Fruit fly (Drosophila melanogaster) whole organism, embryonic: Measurements from ENCODE around the gene CG15696.

ENCODE experiments used
- B-H1 ChIP-seq: fragments of 200-800 bp; sonication (Bioruptor generic); IDR thresholded peaks from 3 replicates; pipeline ENCODE4 v1.3.6; 2022; ENCODE audit warnings: missing biosample characterization, missing genetic modification characterization
- BEAF-32 ChIP-seq: fragments of 200-800 bp; sonication (Bioruptor generic); optimal IDR thresholded peaks from 3 replicates; lab custom pipeline; 2017; ENCODE audit warnings: missing biosample characterization, missing genetic modification characterization, mild to moderate bottlenecking, moderate library complexity, missing genetic modification reagents
- Blimp-1 ChIP-seq: fragments of 200-800 bp; sonication (Bioruptor generic); optimal IDR thresholded peaks from 3 replicates; lab custom pipeline; 2018; ENCODE audit warnings: missing biosample characterization, missing genetic modification characterization, mild to moderate bottlenecking, moderate library complexity, missing genetic modification reagents
- CG10147 ChIP-seq: fragments of 200-800 bp; sonication (Bioruptor generic); optimal IDR thresholded peaks from 2 replicates; lab custom pipeline; 2019; ENCODE audit warnings: missing biosample characterization, mild to moderate bottlenecking, missing genetic modification characterization, moderate library complexity
- CG10366 ChIP-seq: fragments of 200-800 bp; sonication (Bioruptor generic); IDR thresholded peaks from 2 replicates; pipeline ENCODE4 v1.3.6; 2022; ENCODE audit warnings: missing biosample characterization, missing genetic modification characterization
- CG10565 ChIP-seq: fragments of 200-800 bp; sonication (Bioruptor generic); optimal IDR thresholded peaks from 3 replicates; lab custom pipeline; 2016; ENCODE audit warnings: missing biosample characterization, mild to moderate bottlenecking, missing genetic modification characterization
- CG10654 ChIP-seq: fragments of 200-800 bp; sonication (Bioruptor generic); optimal IDR thresholded peaks from 2 replicates; lab custom pipeline; 2016; ENCODE audit warnings: missing biosample characterization, missing genetic modification characterization
- CG11093 ChIP-seq: fragments of 200-800 bp; sonication (Bioruptor generic); IDR thresholded peaks from 3 replicates; pipeline ENCODE4 v1.3.6; 2022; ENCODE audit warnings: missing biosample characterization, missing genetic modification characterization
- CG11504 ChIP-seq: fragments of 200-800 bp; sonication (Bioruptor generic); optimal IDR thresholded peaks from 3 replicates; lab custom pipeline; 2019; ENCODE audit warnings: missing biosample characterization, mild to moderate bottlenecking, missing genetic modification characterization, moderate library complexity
- CG12744 ChIP-seq: fragments of 200-800 bp; sonication (Bioruptor generic); optimal IDR thresholded peaks from 2 replicates; lab custom pipeline; 2016; ENCODE audit warnings: missing biosample characterization, missing genetic modification characterization
- CG13424 ChIP-seq: fragments of 200-800 bp; sonication (Bioruptor generic); optimal IDR thresholded peaks from 2 replicates; lab custom pipeline; 2019; ENCODE audit warnings: missing biosample characterization, mild to moderate bottlenecking, missing genetic modification characterization, moderate library complexity
- CG1602 ChIP-seq: fragments of 200-800 bp; sonication (Bioruptor generic); optimal IDR thresholded peaks from 3 replicates; lab custom pipeline; 2016; ENCODE audit warnings: missing biosample characterization, missing genetic modification characterization
- CG1647 ChIP-seq: fragments of 200-800 bp; sonication (Bioruptor generic); optimal IDR thresholded peaks from 3 replicates; lab custom pipeline; 2016; ENCODE audit warnings: missing biosample characterization, missing genetic modification characterization
- CG17912 ChIP-seq: fragments of 200-800 bp; sonication (Bioruptor generic); optimal IDR thresholded peaks from 2 replicates; lab custom pipeline; 2018; ENCODE audit warnings: missing biosample characterization, mild to moderate bottlenecking, missing genetic modification characterization
- CG2120 ChIP-seq: fragments of 200-800 bp; sonication (Bioruptor generic); optimal IDR thresholded peaks from 3 replicates; lab custom pipeline; 2016; ENCODE audit warnings: missing biosample characterization, missing genetic modification characterization
- CG2875 ChIP-seq: fragments of 200-800 bp; sonication (Bioruptor generic); optimal IDR thresholded peaks from 2 replicates; lab custom pipeline; 2017; ENCODE audit warnings: missing biosample characterization, mild to moderate bottlenecking, missing genetic modification characterization, missing genetic modification reagents
- CG3281 ChIP-seq: fragments of 200-800 bp; sonication (Bioruptor generic); optimal IDR thresholded peaks from 3 replicates; lab custom pipeline; 2017; ENCODE audit warnings: missing biosample characterization, mild to moderate bottlenecking, missing genetic modification characterization
- CG3407 ChIP-seq: fragments of 200-800 bp; sonication (Bioruptor generic); optimal IDR thresholded peaks from 2 replicates; lab custom pipeline; 2018; ENCODE audit warnings: missing biosample characterization, mild to moderate bottlenecking, missing genetic modification characterization
- CG4730 ChIP-seq: fragments of 200-800 bp; sonication (Bioruptor generic); IDR thresholded peaks from 2 replicates; pipeline ENCODE4 v1.3.6; 2022; ENCODE audit warnings: missing biosample characterization, missing genetic modification characterization
- CG6689 ChIP-seq: fragments of 200-800 bp; sonication (Bioruptor generic); IDR thresholded peaks from 2 replicates; pipeline ENCODE4 v1.3.6; 2022; ENCODE audit warnings: missing biosample characterization, missing genetic modification characterization
- CG7357 ChIP-seq: fragments of 200-800 bp; sonication (Bioruptor generic); IDR thresholded peaks from 3 replicates; pipeline ENCODE4 v1.3.6; 2022; ENCODE audit warnings: missing biosample characterization, missing genetic modification characterization
- CG7987 ChIP-seq: fragments of 200-800 bp; sonication (Bioruptor generic); optimal IDR thresholded peaks from 2 replicates; lab custom pipeline; 2018; ENCODE audit warnings: missing biosample characterization, mild to moderate bottlenecking, missing genetic modification characterization, moderate library complexity
- CG9215 ChIP-seq: fragments of 200-800 bp; sonication (Bioruptor generic); IDR thresholded peaks from 2 replicates; pipeline ENCODE4 v1.3.6; 2022; ENCODE audit warnings: missing biosample characterization, missing genetic modification characterization
- Dad ChIP-seq: fragments of 200-800 bp; sonication (Bioruptor generic); optimal IDR thresholded peaks from 3 replicates; lab custom pipeline; 2016; ENCODE audit warnings: missing biosample characterization, missing genetic modification characterization
- Dip2 ChIP-seq: fragments of 200-800 bp; sonication (Bioruptor generic); IDR thresholded peaks from 2 replicates; pipeline ENCODE4 v1.3.6; 2022; ENCODE audit warnings: missing biosample characterization, missing genetic modification characterization
- Dll ChIP-seq: fragments of 200-800 bp; sonication (Bioruptor generic); IDR thresholded peaks from 4 replicates; pipeline ENCODE4 v1.3.6; 2022; ENCODE audit warnings: missing biosample characterization, missing genetic modification characterization; ENCODE audit not compliant: partially characterized antibody
- Drgx ChIP-seq: fragments of 200-800 bp; sonication (Bioruptor generic); IDR thresholded peaks from 2 replicates; pipeline ENCODE4 v1.3.6; 2022; ENCODE audit warnings: missing biosample characterization, missing genetic modification characterization
- Hey ChIP-seq: fragments of 200-800 bp; sonication (Bioruptor generic); optimal IDR thresholded peaks from 3 replicates; lab custom pipeline; 2018; ENCODE audit warnings: missing biosample characterization, mild to moderate bottlenecking, missing genetic modification characterization
- Ptx1 ChIP-seq: fragments of 200-800 bp; sonication (Bioruptor generic); IDR thresholded peaks from 2 replicates; pipeline ENCODE4 v1.3.6; 2022; ENCODE audit warnings: missing biosample characterization, missing genetic modification characterization
- Side ChIP-seq: fragments of 200-800 bp; sonication (Bioruptor generic); optimal IDR thresholded peaks from 2 replicates; lab custom pipeline; 2016; ENCODE audit warnings: missing biosample characterization, missing genetic modification characterization
- Sin3A ChIP-seq: fragments of >200 bp; optimal IDR thresholded peaks from 2 replicates; lab custom pipeline; 2018
- Spps ChIP-seq: fragments of 200-800 bp; sonication (Bioruptor generic); optimal IDR thresholded peaks from 2 replicates; lab custom pipeline; 2018; ENCODE audit warnings: missing biosample characterization, mild to moderate bottlenecking, missing genetic modification characterization
- Xbp1 ChIP-seq: fragments of 200-800 bp; sonication (Bioruptor generic); optimal IDR thresholded peaks from 3 replicates; lab custom pipeline; 2016; ENCODE audit warnings: missing biosample characterization, mild to moderate bottlenecking, missing genetic modification characterization
- cas ChIP-seq: fragments of 200-800 bp; sonication (Bioruptor generic); IDR thresholded peaks from 2 replicates; pipeline ENCODE4 v1.3.6; 2022; ENCODE audit warnings: missing biosample characterization, missing genetic modification characterization
- caup ChIP-seq: fragments of 200-800 bp; sonication (Bioruptor generic); optimal IDR thresholded peaks from 3 replicates; lab custom pipeline; 2017; ENCODE audit warnings: missing biosample characterization, mild to moderate bottlenecking, missing genetic modification characterization, moderate library complexity; ENCODE audit not compliant: severe bottlenecking
- crol ChIP-seq: fragments of 200-800 bp; sonication (Bioruptor generic); IDR thresholded peaks from 2 replicates; pipeline ENCODE4 v1.3.6; 2022; ENCODE audit warnings: missing biosample characterization, missing genetic modification characterization
- emc ChIP-seq: fragments of 200-800 bp; sonication (Bioruptor generic); optimal IDR thresholded peaks from 2 replicates; lab custom pipeline; 2016; ENCODE audit warnings: missing biosample characterization, missing genetic modification characterization
- ftz-f1 ChIP-seq: fragments of 200-800 bp; sonication (Bioruptor generic); optimal IDR thresholded peaks from 2 replicates; lab custom pipeline; 2016; ENCODE audit warnings: missing biosample characterization, missing genetic modification characterization
- gro ChIP-seq: fragments of 200-800 bp; sonication (Bioruptor generic); optimal IDR thresholded peaks from 2 replicates; lab custom pipeline; 2016; ENCODE audit warnings: missing biosample characterization, missing genetic modification characterization
- ken ChIP-seq: fragments of 200-800 bp; sonication (Bioruptor generic); IDR thresholded peaks from 3 replicates; pipeline ENCODE4 v1.3.6; 2022; ENCODE audit warnings: missing biosample characterization, missing genetic modification characterization
- kni ChIP-seq: fragments of 200-800 bp; sonication (Bioruptor generic); optimal IDR thresholded peaks from 3 replicates; lab custom pipeline; 2017; ENCODE audit warnings: mild to moderate bottlenecking, missing biosample characterization, missing genetic modification reagents, missing genetic modification characterization
- onecut ChIP-seq: fragments of 200-800 bp; sonication (Bioruptor generic); IDR thresholded peaks from 2 replicates; pipeline ENCODE4 v1.3.6; 2022; ENCODE audit warnings: missing biosample characterization, missing genetic modification characterization
- p53 ChIP-seq: fragments of 200-800 bp; sonication (Bioruptor generic); optimal IDR thresholded peaks from 2 replicates; lab custom pipeline; 2016; ENCODE audit warnings: missing biosample characterization, missing genetic modification characterization
- prd ChIP-seq, 3 experiments: fragments of >200 bp in 2 of 3; fragments of 200-800 bp in 1 of 3; sonication (Bioruptor generic) in 1 of 3; optimal IDR thresholded peaks in 2 of 3; IDR thresholded peaks in 1 of 3; 2 replicates in 2 of 3; 3 replicates in 1 of 3; pipeline versions ENCODE4 v1.3.6 to Lab custom; 2017 to 2022; ENCODE audit warnings: missing biosample characterization in 1 of 3, missing genetic modification characterization in 1 of 3
- pum ChIP-seq: fragments of 200-800 bp; sonication (Bioruptor generic); optimal IDR thresholded peaks from 2 replicates; lab custom pipeline; 2016; ENCODE audit warnings: missing biosample characterization, missing genetic modification characterization
- sens-2 ChIP-seq: fragments of 200-800 bp; sonication (Bioruptor generic); IDR thresholded peaks from 2 replicates; pipeline ENCODE4 v1.3.6; 2022; ENCODE audit warnings: missing biosample characterization, missing genetic modification characterization
- shn ChIP-seq: fragments of 200-800 bp; sonication (Bioruptor generic); optimal IDR thresholded peaks from 3 replicates; lab custom pipeline; 2016; ENCODE audit warnings: missing biosample characterization, missing genetic modification characterization
- tll ChIP-seq, 2 experiments: fragments of 200-800 bp in 1 of 2; fragments of >200 bp in 1 of 2; sonication (Bioruptor generic) in 1 of 2; optimal IDR thresholded peaks; 2 replicates each; lab custom pipeline; 2017 to 2019; ENCODE audit warnings: missing biosample characterization in 2 of 2, missing genetic modification characterization in 2 of 2, mild to moderate bottlenecking in 1 of 2, moderate library complexity in 1 of 2
- tx ChIP-seq: fragments of 200-800 bp; sonication (Bioruptor generic); optimal IDR thresholded peaks from 2 replicates; lab custom pipeline; 2016; ENCODE audit warnings: missing biosample characterization, missing genetic modification characterization
- vvl ChIP-seq: fragments of 200-800 bp; sonication (Bioruptor generic); IDR thresholded peaks from 2 replicates; pipeline ENCODE4 v1.3.6; 2022; ENCODE audit warnings: missing biosample characterization, missing genetic modification characterization

CG15696 gene

DNA sequence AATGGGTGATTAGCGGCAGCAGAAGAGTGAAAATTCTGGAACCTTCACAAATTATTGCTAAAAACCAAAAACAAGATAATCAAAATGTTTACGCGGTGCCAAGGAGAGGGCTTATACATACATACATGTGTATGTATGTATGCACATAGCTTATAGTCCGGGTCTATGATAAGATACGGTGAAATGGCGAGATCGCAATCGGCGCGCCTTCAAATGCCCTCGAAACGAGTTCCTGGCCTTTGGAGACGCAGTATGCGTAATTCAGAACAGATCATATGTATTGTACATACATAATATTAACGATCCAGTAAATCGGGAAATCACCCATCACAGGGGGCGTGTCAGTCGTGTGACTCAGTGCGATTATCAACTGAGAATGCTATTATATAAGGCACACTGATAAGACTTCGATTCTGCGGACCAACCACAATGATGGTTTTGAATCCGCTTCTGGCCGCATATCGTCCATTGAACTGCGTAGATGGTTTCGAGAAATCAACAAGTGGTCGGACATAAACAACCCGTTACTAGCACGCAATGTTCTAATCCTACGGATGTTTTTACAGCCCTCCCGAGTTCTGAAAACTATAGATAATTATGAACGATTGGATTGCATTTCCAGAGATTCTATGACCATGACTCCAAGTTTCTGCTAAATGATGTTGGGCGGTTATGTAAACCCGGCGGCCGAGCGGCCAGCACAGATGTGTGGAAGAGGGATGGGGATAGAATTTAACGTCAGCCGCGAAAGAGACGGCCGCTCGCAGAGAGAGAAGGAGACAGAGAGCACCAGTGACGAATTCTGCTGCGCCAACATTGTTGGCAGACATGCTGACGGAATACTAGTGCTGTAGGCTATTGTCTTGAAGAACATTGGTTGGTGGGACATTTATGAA lies 18.1 kb upstream of the CG15696 start (continued):
- no peak for TF ChIP-seq CG1602 (GFP tag; lab: Kevin White, UChicago)
- no peak for TF ChIP-seq Drgx (GFP tag; lab: Robert Waterston, UW)
- no peak for TF ChIP-seq pum (GFP tag; lab: Kevin White, UChicago)
- no peak for TF ChIP-seq CG3281 (GFP tag; lab: Kevin White, UChicago)
- TF ChIP-seq Xbp1 (GFP tag; lab: Kevin White, UChicago), result no peak
- no peak for TF ChIP-seq CG2120
- TF ChIP-seq gro (GFP tag; lab: Kevin White, UChicago), result peak; percentile 45
- no peak for TF ChIP-seq CG3407 (GFP tag; lab: Kevin White, UChicago)
- TF ChIP-seq Side (GFP tag; lab: Kevin White, UChicago), result no peak
- TF ChIP-seq BEAF-32, result no peak
- TF ChIP-seq shn (GFP tag; lab: Kevin White, UChicago), result peak; percentile 17
- TF ChIP-seq caup, result no peak
- no peak for TF ChIP-seq CG13424 (tag; lab: Kevin White, UChicago)
- TF ChIP-seq ftz-f1 (GFP tag; lab: Kevin White, UChicago), result peak; percentile 47
- no peak for TF ChIP-seq sens-2 (GFP tag; lab: Robert Waterston, UW)
- no peak for TF ChIP-seq CG6689
- TF ChIP-seq CG11504 (tag; lab: Kevin White, UChicago), result no peak
- TF ChIP-seq Hey (tag; lab: Kevin White, UChicago), result no peak
- TF ChIP-seq p53 (GFP tag; lab: Kevin White, UChicago), result no peak
- no peak for TF ChIP-seq Blimp-1 (GFP tag; lab: Kevin White, UChicago)
- TF ChIP-seq B-H1 (GFP tag; lab: Robert Waterston, UW), result no peak
- peak; percentile 15 for TF ChIP-seq CG7987 (GFP tag; lab: Kevin White, UChicago)
- no peak for TF ChIP-seq CG7357
- no peak for TF ChIP-seq Ptx1 (GFP tag; lab: Robert Waterston, UW)
- no peak for TF ChIP-seq emc
- TF ChIP-seq Spps (tag; lab: Kevin White, UChicago), result no peak
- TF ChIP-seq cas, result no peak
- TF ChIP-seq CG9215 (GFP tag; lab: Robert Waterston, UW), result no peak
- peak in 1 of 2 experiments; percentile 77 for TF ChIP-seq tll (GFP tag; optimal IDR thresholded peaks at IDR 0.05; lab: Kevin White, UChicago)
- TF ChIP-seq Dll (GFP tag; lab: Robert Waterston, UW), result no peak
- TF ChIP-seq Dad (GFP tag; lab: Kevin White, UChicago), result no peak
- TF ChIP-seq CG4730 (GFP tag; lab: Robert Waterston, UW), result no peak
- no peak for TF ChIP-seq CG10565 (GFP tag; lab: Kevin White, UChicago)
- TF ChIP-seq vvl (GFP tag; lab: Robert Waterston, UW), result no peak; the same call in 1 of the 2 replicates
- no peak for TF ChIP-seq Dip2 (GFP tag; lab: Robert Waterston, UW)
- TF ChIP-seq tx (GFP tag; lab: Kevin White, UChicago), result no peak
- no peak for TF ChIP-seq CG10654 (GFP tag; lab: Kevin White, UChicago)
- TF ChIP-seq CG1647 (GFP tag; lab: Kevin White, UChicago), result no peak
- TF ChIP-seq CG17912 (GFP tag; lab: Kevin White, UChicago), result no peak
- TF ChIP-seq ken, result no peak
- no peak for TF ChIP-seq CG11093 (GFP tag; lab: Robert Waterston, UW)
- TF ChIP-seq kni (GFP tag; lab: Kevin White, UChicago), result no peak
- TF ChIP-seq CG12744 (GFP tag; lab: Kevin White, UChicago), result no peak
- peak; percentile 70 for TF ChIP-seq crol (GFP tag; lab: Robert Waterston, UW)
- TF ChIP-seq prd (optimal IDR thresholded peaks at IDR 0.05; lab: Kevin White, UChicago), result no peak
- TF ChIP-seq prd (GFP tag; IDR thresholded peaks at IDR 0.05; lab: Robert Waterston, UW), result peak; percentile 33; the same call in 2 of the 3 replicates
- no peak for TF ChIP-seq CG10147
- no peak for TF ChIP-seq onecut (GFP tag; lab: Robert Waterston, UW)
- peak; percentile 33 for TF ChIP-seq CG10366
- TF ChIP-seq CG2875 (GFP tag; lab: Kevin White, UChicago), result no peak
- no peak for TF ChIP-seq Sin3A
